Worm (Caenorhabditis elegans) whole organism, mixed stage, embryonic: Measurements from ENCODE around the gene mam-6.

Experiments used
- bed-3 ChIP-seq: fragments of 200-800 bp; sonication (Bioruptor generic); optimal IDR thresholded peaks from 3 replicates; lab custom pipeline; 2018; ENCODE audit warnings: mild to moderate bottlenecking, missing genetic modification characterization, moderate library complexity, missing compliant biosample characterization
- ces-1 ChIP-seq: fragments of 150-350 bp; optimal IDR thresholded peaks from 2 replicates; lab custom pipeline; 2014; ENCODE audit warnings: missing biosample characterization, missing genetic modification reagents, missing genetic modification characterization
- drap-1 ChIP-seq: fragments of 200-800 bp; sonication (Bioruptor generic); optimal IDR thresholded peaks from 3 replicates; lab custom pipeline; 2018; ENCODE audit warnings: mild to moderate bottlenecking, missing genetic modification characterization, missing compliant biosample characterization
- mep-1 ChIP-seq: fragments of 150-350 bp; optimal IDR thresholded peaks from 2 replicates; lab custom pipeline; 2017; ENCODE audit warnings: missing biosample characterization, missing genetic modification reagents, missing genetic modification characterization, inconsistent platforms
- mls-2 ChIP-seq: sonication (generic microtip); optimal IDR thresholded peaks from 2 replicates; lab custom pipeline; 2016; ENCODE audit warnings: mild to moderate bottlenecking, missing genetic modification characterization, moderate library complexity, missing compliant biosample characterization
- nhr-237 ChIP-seq: fragments of 150-350 bp; optimal IDR thresholded peaks from 2 replicates; lab custom pipeline; 2014; ENCODE audit warnings: missing biosample characterization, missing genetic modification characterization
- nhr-28 ChIP-seq: fragments of 150-350 bp; optimal IDR thresholded peaks from 2 replicates; lab custom pipeline; 2014; ENCODE audit warnings: missing biosample characterization, missing genetic modification characterization
- pha-4 ChIP-seq: fragments of 150-350 bp; optimal IDR thresholded peaks from 2 replicates; lab custom pipeline; 2018; ENCODE audit warnings: missing biosample characterization, missing genetic modification reagents, missing genetic modification characterization
- sem-2 ChIP-seq: fragments of 200-800 bp; sonication (Bioruptor generic); optimal IDR thresholded peaks from 2 replicates; lab custom pipeline; 2018; ENCODE audit warnings: mild to moderate bottlenecking, missing genetic modification characterization, missing compliant biosample characterization
- snpc-4 ChIP-seq: fragments of 150-350 bp; optimal IDR thresholded peaks from 2 replicates; lab custom pipeline; 2014; ENCODE audit warnings: missing biosample characterization, missing genetic modification characterization
- sptf-1 ChIP-seq: sonication (generic microtip); optimal IDR thresholded peaks from 2 replicates; lab custom pipeline; 2017; ENCODE audit warnings: mild to moderate bottlenecking, missing genetic modification characterization, moderate library complexity, missing compliant biosample characterization
- unc-39 ChIP-seq: fragments of 150-350 bp; optimal IDR thresholded peaks from 2 replicates; lab custom pipeline; 2014; ENCODE audit warnings: missing biosample characterization, missing genetic modification characterization
- unc-62 ChIP-seq: fragments of 150-350 bp; optimal IDR thresholded peaks from 2 replicates; lab custom pipeline; 2014; ENCODE audit warnings: missing biosample characterization, missing genetic modification reagents, missing genetic modification characterization
- ztf-11 ChIP-seq: fragments of 150-350 bp; optimal IDR thresholded peaks from 2 replicates; lab custom pipeline; 2014; ENCODE audit warnings: missing biosample characterization, missing genetic modification characterization

DNA sequence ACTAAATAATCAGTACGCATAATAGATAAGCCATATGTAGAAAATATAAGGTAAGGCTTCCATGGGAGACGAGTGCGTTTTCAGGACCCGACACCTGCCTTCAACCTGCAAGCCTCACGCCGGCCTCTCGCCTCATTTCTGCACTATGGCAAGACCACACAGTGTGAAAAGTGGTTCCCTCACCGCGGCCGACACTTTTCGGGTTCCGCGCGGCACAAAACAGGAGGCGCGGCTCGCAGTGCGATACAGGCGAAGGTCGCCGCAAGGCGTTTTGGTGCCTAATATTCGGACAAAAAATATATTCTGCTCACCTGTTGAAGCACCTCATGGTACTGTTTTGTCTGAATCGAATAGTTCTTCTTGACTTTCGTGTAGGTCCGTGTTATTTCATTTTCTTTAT, 995 bp upstream of the mam-6 start:
- TF ChIP-seq snpc-4 = no peak
- TF ChIP-seq ztf-11 (tag; lab: Kevin White, UChicago) = no peak
- no peak for TF ChIP-seq mep-1 (tag; lab: Kevin White, UChicago)
- TF ChIP-seq unc-62 (GFP tag; lab: Kevin White, UChicago) = no peak
- no peak for TF ChIP-seq nhr-28 (tag; lab: Kevin White, UChicago)
- TF ChIP-seq sem-2 (GFP tag; lab: Kevin White, UChicago) = no peak
- no peak for TF ChIP-seq pha-4 (tag; lab: Kevin White, UChicago)
- TF ChIP-seq drap-1 = no peak
- no peak for TF ChIP-seq unc-39 (tag; lab: Kevin White, UChicago)
- TF ChIP-seq nhr-237 (tag; lab: Kevin White, UChicago) = no peak
- no peak for TF ChIP-seq bed-3 (GFP tag; lab: Kevin White, UChicago)
- TF ChIP-seq mls-2 (tag; lab: Kevin White, UChicago) = no peak
- TF ChIP-seq ces-1 (GFP tag; lab: Kevin White, UChicago) = no peak
- no peak for TF ChIP-seq sptf-1 (tag; lab: Kevin White, UChicago)
